Fruit fly (Drosophila melanogaster) whole organism, embryonic: ENCODE data around the gene CG15641.
A peak's percentile ranks its signal among the peaks of the same experiment; 100 is the strongest.

ENCODE experiments used
- Asciz ChIP-seq: fragments of 200-800 bp; sonication (Bioruptor generic); optimal IDR thresholded peaks from 2 replicates; lab custom pipeline; 2017; ENCODE audit warnings: missing biosample characterization, mild to moderate bottlenecking, missing genetic modification characterization, missing genetic modification reagents
- Atf3 ChIP-seq: fragments of 200-800 bp; sonication (Bioruptor generic); optimal IDR thresholded peaks from 3 replicates; lab custom pipeline; 2016; ENCODE audit warnings: missing biosample characterization, missing genetic modification characterization
- B-H2 ChIP-seq: fragments of 200-800 bp; sonication (Bioruptor generic); optimal IDR thresholded peaks from 2 replicates; lab custom pipeline; 2018; ENCODE audit warnings: missing biosample characterization, mild to moderate bottlenecking, missing genetic modification characterization
- Bgb ChIP-seq: fragments of 200-800 bp; sonication (Bioruptor generic); IDR thresholded peaks from 2 replicates; pipeline ENCODE4 v1.3.6; 2022; ENCODE audit warnings: missing biosample characterization, missing genetic modification characterization; ENCODE audit not compliant: partially characterized antibody
- CG11560 ChIP-seq: fragments of 200-800 bp; sonication (Bioruptor generic); IDR thresholded peaks from 3 replicates; pipeline ENCODE4 v1.3.6; 2022; ENCODE audit warnings: missing biosample characterization, missing genetic modification characterization
- CG12155 ChIP-seq: fragments of 200-800 bp; sonication (Bioruptor generic); optimal IDR thresholded peaks from 3 replicates; lab custom pipeline; 2016; ENCODE audit warnings: missing biosample characterization, missing genetic modification characterization
- CG13296 ChIP-seq: fragments of 200-800 bp; sonication (Bioruptor generic); optimal IDR thresholded peaks from 3 replicates; lab custom pipeline; 2018; ENCODE audit warnings: missing biosample characterization, mild to moderate bottlenecking, missing genetic modification characterization
- CG14860 ChIP-seq: fragments of 200-800 bp; sonication (Bioruptor generic); IDR thresholded peaks from 3 replicates; pipeline ENCODE4 v1.3.6; 2022; ENCODE audit warnings: missing biosample characterization, missing genetic modification characterization; ENCODE audit not compliant: partially characterized antibody
- CG15479 ChIP-seq: fragments of 200-800 bp; sonication (Bioruptor generic); optimal IDR thresholded peaks from 3 replicates; lab custom pipeline; 2019; ENCODE audit warnings: missing biosample characterization, mild to moderate bottlenecking, missing genetic modification characterization, moderate library complexity
- CG2889 ChIP-seq: fragments of 200-800 bp; sonication (Bioruptor generic); IDR thresholded peaks from 3 replicates; pipeline ENCODE4 v1.3.6; 2022; ENCODE audit warnings: missing biosample characterization, missing genetic modification characterization
- CG3407 ChIP-seq: fragments of 200-800 bp; sonication (Bioruptor generic); optimal IDR thresholded peaks from 2 replicates; lab custom pipeline; 2018; ENCODE audit warnings: missing biosample characterization, mild to moderate bottlenecking, missing genetic modification characterization
- CG34376 ChIP-seq: fragments of 200-800 bp; sonication (Bioruptor generic); optimal IDR thresholded peaks from 2 replicates; lab custom pipeline; 2018; ENCODE audit warnings: missing biosample characterization, mild to moderate bottlenecking, missing genetic modification characterization
- CG6854 ChIP-seq: fragments of 200-800 bp; sonication (Bioruptor generic); optimal IDR thresholded peaks from 3 replicates; lab custom pipeline; 2017; ENCODE audit warnings: missing biosample characterization, mild to moderate bottlenecking, missing genetic modification characterization
- Dip2 ChIP-seq: fragments of 200-800 bp; sonication (Bioruptor generic); IDR thresholded peaks from 2 replicates; pipeline ENCODE4 v1.3.6; 2022; ENCODE audit warnings: missing biosample characterization, missing genetic modification characterization
- Doc3 ChIP-seq: fragments of 200-800 bp; sonication (Bioruptor generic); IDR thresholded peaks from 3 replicates; pipeline ENCODE4 v1.3.6; 2022; ENCODE audit warnings: missing biosample characterization, missing genetic modification characterization; ENCODE audit not compliant: partially characterized antibody
- Hr78 ChIP-seq, 2 experiments: fragments of 200-800 bp in 1 of 2; fragments of >200 bp in 1 of 2; sonication (Bioruptor generic) in 1 of 2; optimal IDR thresholded peaks; 2 replicates each; lab custom pipeline; 2017 to 2019; ENCODE audit warnings: missing biosample characterization in 2 of 2, missing genetic modification characterization in 2 of 2, mild to moderate bottlenecking in 1 of 2, moderate library complexity in 1 of 2
- Lpt ChIP-seq: fragments of >200 bp; optimal IDR thresholded peaks from 2 replicates; lab custom pipeline; 2018; ENCODE audit warnings: missing biosample characterization, missing genetic modification characterization
- Meics ChIP-seq: fragments of 200-800 bp; sonication (Bioruptor generic); optimal IDR thresholded peaks from 2 replicates; lab custom pipeline; 2017; ENCODE audit warnings: missing biosample characterization, mild to moderate bottlenecking, missing genetic modification characterization
- Mrtf ChIP-seq: fragments of 200-800 bp; sonication (Bioruptor generic); IDR thresholded peaks from 3 replicates; pipeline ENCODE4 v1.3.6; 2022; ENCODE audit warnings: missing biosample characterization, missing genetic modification characterization
- Pdp1 ChIP-seq, 2 experiments: fragments of 200-800 bp; sonication (Bioruptor generic); optimal IDR thresholded peaks; 3 replicates each; lab custom pipeline; 2016; ENCODE audit warnings: missing biosample characterization in 2 of 2, missing genetic modification characterization in 2 of 2, mild to moderate bottlenecking in 1 of 2, moderate library complexity in 1 of 2
- Sox100B ChIP-seq: fragments of 200-800 bp; sonication (Bioruptor generic); optimal IDR thresholded peaks from 3 replicates; lab custom pipeline; 2018; ENCODE audit warnings: missing biosample characterization, mild to moderate bottlenecking, missing genetic modification characterization
- Trl ChIP-seq, 3 experiments: fragments of >200 bp in 2 of 3; fragments of 200-800 bp in 1 of 3; sonication (Bioruptor generic) in 1 of 3; optimal IDR thresholded peaks; 2 replicates in 1 of 3; 3 replicates in 2 of 3; lab custom pipeline; 2016 to 2017; ENCODE audit warnings: missing biosample characterization in 1 of 3, missing genetic modification characterization in 1 of 3
- amos ChIP-seq: fragments of 200-800 bp; sonication (Bioruptor generic); IDR thresholded peaks from 2 replicates; pipeline ENCODE4 v1.3.6; 2022; ENCODE audit warnings: missing biosample characterization, missing genetic modification characterization; ENCODE audit not compliant: partially characterized antibody
- ash1 ChIP-seq: fragments of 200-800 bp; sonication (Bioruptor generic); optimal IDR thresholded peaks from 2 replicates; lab custom pipeline; 2018; ENCODE audit warnings: missing biosample characterization, mild to moderate bottlenecking, missing genetic modification characterization
- chinmo ChIP-seq: fragments of 200-800 bp; sonication (Bioruptor generic); IDR thresholded peaks from 4 replicates; pipeline ENCODE4 v1.3.6; 2022; ENCODE audit warnings: missing biosample characterization, missing genetic modification characterization; ENCODE audit not compliant: partially characterized antibody
- chm ChIP-seq: fragments of 200-800 bp; sonication (Bioruptor generic); IDR thresholded peaks from 2 replicates; pipeline ENCODE4 v1.3.6; 2022; ENCODE audit warnings: missing biosample characterization, missing genetic modification characterization
- crc ChIP-seq: fragments of 200-800 bp; sonication (Bioruptor generic); optimal IDR thresholded peaks from 2 replicates; lab custom pipeline; 2016; ENCODE audit warnings: missing biosample characterization, missing genetic modification characterization
- dimm ChIP-seq: fragments of 200-800 bp; sonication (Bioruptor generic); IDR thresholded peaks from 2 replicates; pipeline ENCODE4 v1.3.6; 2022; ENCODE audit warnings: missing biosample characterization, missing genetic modification characterization
- dysf ChIP-seq: fragments of 200-800 bp; sonication (Bioruptor generic); IDR thresholded peaks from 3 replicates; pipeline ENCODE4 v1.3.6; 2022; ENCODE audit warnings: missing biosample characterization, missing genetic modification characterization
- en ChIP-seq: fragments of 200-800 bp; sonication (Bioruptor generic); optimal IDR thresholded peaks from 2 replicates; lab custom pipeline; 2016; ENCODE audit warnings: missing biosample characterization, missing genetic modification characterization
- exex ChIP-seq: fragments of 200-800 bp; sonication (Bioruptor generic); optimal IDR thresholded peaks from 4 replicates; lab custom pipeline; 2018; ENCODE audit warnings: missing biosample characterization, mild to moderate bottlenecking, missing genetic modification characterization, moderate library complexity
- grn ChIP-seq: fragments of 200-800 bp; sonication (Bioruptor generic); optimal IDR thresholded peaks from 3 replicates; lab custom pipeline; 2017; ENCODE audit warnings: missing biosample characterization, missing genetic modification characterization
- gro ChIP-seq: fragments of 200-800 bp; sonication (Bioruptor generic); optimal IDR thresholded peaks from 2 replicates; lab custom pipeline; 2016; ENCODE audit warnings: missing biosample characterization, missing genetic modification characterization
- gsb ChIP-seq: fragments of 200-800 bp; sonication (Bioruptor generic); IDR thresholded peaks from 2 replicates; pipeline ENCODE4 v1.3.6; 2022; ENCODE audit warnings: missing biosample characterization, missing genetic modification characterization
- gsb-n ChIP-seq: fragments of 200-800 bp; sonication (Bioruptor generic); optimal IDR thresholded peaks from 3 replicates; lab custom pipeline; 2018; ENCODE audit warnings: missing biosample characterization, mild to moderate bottlenecking, missing genetic modification characterization
- ind ChIP-seq: fragments of 200-800 bp; sonication (Bioruptor generic); optimal IDR thresholded peaks from 3 replicates; lab custom pipeline; 2016; ENCODE audit warnings: missing biosample characterization, missing genetic modification characterization
- jing ChIP-seq: fragments of 200-800 bp; sonication (Bioruptor generic); optimal IDR thresholded peaks from 2 replicates; lab custom pipeline; 2018; ENCODE audit warnings: missing biosample characterization, mild to moderate bottlenecking, missing genetic modification characterization
- jumu ChIP-seq: fragments of 200-800 bp; sonication (Bioruptor generic); optimal IDR thresholded peaks from 3 replicates; lab custom pipeline; 2016; ENCODE audit warnings: missing biosample characterization, missing genetic modification characterization
- maf-S ChIP-seq: fragments of 200-800 bp; sonication (Bioruptor generic); optimal IDR thresholded peaks from 2 replicates; lab custom pipeline; 2016; ENCODE audit warnings: missing biosample characterization, missing genetic modification characterization
- pfk ChIP-seq: fragments of 200-800 bp; sonication (Bioruptor generic); optimal IDR thresholded peaks from 2 replicates; lab custom pipeline; 2018; ENCODE audit warnings: missing biosample characterization, mild to moderate bottlenecking, missing genetic modification characterization, moderate library complexity
- phol ChIP-seq: fragments of 200-800 bp; sonication (Bioruptor generic); optimal IDR thresholded peaks from 3 replicates; lab custom pipeline; 2018; ENCODE audit warnings: missing biosample characterization, mild to moderate bottlenecking, missing genetic modification characterization, moderate library complexity
- repo ChIP-seq: fragments of 200-800 bp; sonication (Bioruptor generic); optimal IDR thresholded peaks from 2 replicates; lab custom pipeline; 2016; ENCODE audit warnings: missing biosample characterization, missing genetic modification characterization
- sens ChIP-seq: fragments of 200-800 bp; sonication (Bioruptor generic); peaks from one replicate; lab custom pipeline; 2016; ENCODE audit warnings: missing biosample characterization, missing genetic modification characterization
- sqz ChIP-seq: fragments of 200-800 bp; sonication (Bioruptor generic); optimal IDR thresholded peaks from 3 replicates; lab custom pipeline; 2018; ENCODE audit warnings: missing biosample characterization, mild to moderate bottlenecking, missing genetic modification characterization
- sug ChIP-seq: fragments of 200-800 bp; optimal IDR thresholded peaks from 2 replicates; lab custom pipeline; 2019; ENCODE audit warnings: missing biosample characterization, mild to moderate bottlenecking, missing genetic modification characterization, moderate library complexity
- tgo ChIP-seq: fragments of 200-800 bp; sonication (Bioruptor generic); IDR thresholded peaks from 3 replicates; pipeline ENCODE4 v1.3.6; 2022; ENCODE audit warnings: missing biosample characterization, missing genetic modification characterization
- tx ChIP-seq: fragments of 200-800 bp; sonication (Bioruptor generic); optimal IDR thresholded peaks from 2 replicates; lab custom pipeline; 2016; ENCODE audit warnings: missing biosample characterization, missing genetic modification characterization
- wek ChIP-seq: fragments of 200-800 bp; sonication (Bioruptor generic); optimal IDR thresholded peaks from 3 replicates; lab custom pipeline; 2018; ENCODE audit warnings: missing biosample characterization, mild to moderate bottlenecking, missing genetic modification characterization, moderate library complexity

CG15641 gene

DNA sequence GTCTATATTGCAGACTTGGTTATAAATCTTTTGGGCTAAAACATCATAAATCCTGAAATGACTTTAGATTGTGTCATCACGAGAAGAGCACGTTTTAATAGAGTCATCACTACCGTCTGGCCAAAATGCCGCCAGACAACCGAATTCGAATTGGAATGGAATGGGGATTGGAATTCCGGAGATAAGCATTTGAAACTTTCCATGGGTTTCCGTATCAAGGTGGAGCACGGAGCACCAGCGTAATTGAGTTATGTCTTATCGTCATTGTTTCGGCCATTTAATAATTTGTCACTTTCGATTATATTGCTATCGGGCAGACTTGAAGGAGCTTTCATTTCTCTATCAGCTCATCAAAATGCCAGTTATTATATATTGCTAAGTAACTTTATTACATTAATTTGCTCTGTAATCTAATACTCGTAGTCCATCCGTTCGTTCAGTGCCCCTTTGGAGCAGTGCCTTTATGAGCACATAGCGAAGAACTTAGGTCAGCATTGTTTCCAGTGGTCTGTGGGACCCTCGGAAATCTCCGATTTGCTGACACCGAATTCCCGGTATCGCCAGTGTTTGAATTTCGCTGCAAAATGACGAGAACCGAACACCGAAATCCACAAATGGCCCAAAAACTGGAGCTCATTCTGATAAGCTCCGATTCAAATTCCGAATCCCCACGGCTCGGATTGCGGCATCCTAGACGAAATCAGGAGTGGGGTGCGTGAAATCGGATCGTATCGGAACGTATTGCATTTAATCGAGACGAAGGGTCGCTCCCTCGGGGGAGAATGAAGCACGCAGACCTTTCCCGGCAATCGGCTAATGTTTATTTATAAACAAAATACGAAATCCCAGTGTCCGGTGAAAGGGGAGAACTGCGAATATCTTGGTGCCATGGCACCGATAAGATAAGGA, 32.6 kb downstream of the CG15641 start:
- TF ChIP-seq ash1 (GFP tag; lab: Kevin White, UChicago) = no peak
- no peak for TF ChIP-seq dimm (GFP tag; lab: Robert Waterston, UW)
- no peak for TF ChIP-seq CG15479
- no peak for TF ChIP-seq jumu (GFP tag; lab: Kevin White, UChicago)
- no peak for TF ChIP-seq ind
- no peak for TF ChIP-seq crc (GFP tag; lab: Kevin White, UChicago)
- TF ChIP-seq maf-S (GFP tag; lab: Kevin White, UChicago) = no peak
- TF ChIP-seq gro (GFP tag; lab: Kevin White, UChicago) = no peak
- no peak for TF ChIP-seq CG2889 (GFP tag; lab: Robert Waterston, UW)
- TF ChIP-seq chinmo = no peak
- TF ChIP-seq tx (GFP tag; lab: Kevin White, UChicago) = no peak
- no peak for TF ChIP-seq sqz (GFP tag; lab: Kevin White, UChicago)
- TF ChIP-seq pfk (GFP tag; lab: Kevin White, UChicago) = no peak
- TF ChIP-seq tgo = no peak
- no peak for TF ChIP-seq phol (tag; lab: Kevin White, UChicago)
- no peak for TF ChIP-seq Hr78 (GFP tag; optimal IDR thresholded peaks at IDR 0.05; lab: Kevin White, UChicago)
- TF ChIP-seq CG14860 (GFP tag; lab: Robert Waterston, UW) = no peak
- no peak for TF ChIP-seq chm (GFP tag; lab: Robert Waterston, UW)
- no peak for TF ChIP-seq Atf3
- no peak for TF ChIP-seq Trl (optimal IDR thresholded peaks at IDR 0.05; lab: Kevin White, UChicago)
- no peak for TF ChIP-seq Trl (GFP tag; optimal IDR thresholded peaks at IDR 0.05; lab: Kevin White, UChicago)
- TF ChIP-seq gsb-n (tag; lab: Kevin White, UChicago) = no peak
- TF ChIP-seq sug (tag; lab: Kevin White, UChicago) = peak; percentile 30
- TF ChIP-seq exex = peak; percentile 94
- TF ChIP-seq Lpt (GFP tag; lab: Kevin White, UChicago) = no peak
- no peak for TF ChIP-seq Mrtf (GFP tag; lab: Robert Waterston, UW)
- TF ChIP-seq CG34376 = peak; percentile 24
- TF ChIP-seq CG13296 (GFP tag; lab: Kevin White, UChicago) = no peak
- TF ChIP-seq grn (GFP tag; lab: Kevin White, UChicago) = peak; percentile 76
- TF ChIP-seq Meics (GFP tag; lab: Kevin White, UChicago) = no peak
- no peak for TF ChIP-seq Sox100B (GFP tag; lab: Kevin White, UChicago)
- TF ChIP-seq sens (GFP tag; lab: Kevin White, UChicago) = peak; percentile 17
- no peak for TF ChIP-seq Doc3 (GFP tag; lab: Robert Waterston, UW)
- no peak for TF ChIP-seq Dip2
- peak in 1 of 2 experiments; percentile 5 for TF ChIP-seq Pdp1 (GFP tag; optimal IDR thresholded peaks at IDR 0.05; lab: Kevin White, UChicago)
- TF ChIP-seq dysf = no peak
- no peak for TF ChIP-seq amos (GFP tag; lab: Robert Waterston, UW)
- no peak for TF ChIP-seq CG11560 (tag; lab: Robert Waterston, UW)
- no peak for TF ChIP-seq CG12155 (GFP tag; lab: Kevin White, UChicago)
- TF ChIP-seq Bgb (GFP tag; lab: Robert Waterston, UW) = no peak
- no peak for TF ChIP-seq Asciz (GFP tag; lab: Kevin White, UChicago)
- no peak for TF ChIP-seq gsb (GFP tag; lab: Robert Waterston, UW)
- no peak for TF ChIP-seq CG3407
- no peak for TF ChIP-seq wek (GFP tag; lab: Kevin White, UChicago)
- no peak for TF ChIP-seq B-H2
- TF ChIP-seq en (GFP tag; lab: Kevin White, UChicago) = no peak
- no peak for TF ChIP-seq jing
- TF ChIP-seq CG6854 (GFP tag; lab: Kevin White, UChicago) = no peak
- no peak for TF ChIP-seq repo (GFP tag; lab: Kevin White, UChicago)
